Worm (Caenorhabditis elegans) whole organism, L4 larva: ENCODE results near the gene C10G8.4.
A peak's percentile ranks its signal among the peaks of the same experiment; 100 is the strongest.

Source experiments
- F10B5.3 ChIP-seq: sonication (generic microtip); optimal IDR thresholded peaks from 2 replicates; lab custom pipeline; 2016; ENCODE audit warnings: mild to moderate bottlenecking, missing genetic modification characterization, missing compliant biosample characterization
- F26F4.8 ChIP-seq: fragments of 200-800 bp; sonication (Bioruptor generic); conservative IDR thresholded peaks from 2 replicates; pipeline ENCODE4 v1.3.6; 2022; ENCODE audit warnings: missing genetic modification characterization, missing compliant biosample characterization
- R02D3.7 ChIP-seq: fragments of 150-350 bp; sonication (generic microtip); optimal IDR thresholded peaks from 3 replicates; lab custom pipeline; 2014; ENCODE audit warnings: missing biosample characterization, missing genetic modification characterization
- T26A8.4 ChIP-seq: fragments of 200-800 bp; sonication (Bioruptor generic); IDR thresholded peaks from 2 replicates; pipeline ENCODE4 v1.3.6; 2022; ENCODE audit warnings: missing genetic modification characterization, missing compliant biosample characterization
- Y105C5A.15 ChIP-seq: fragments of 200-800 bp; sonication (Bioruptor generic); IDR thresholded peaks from 2 replicates; pipeline ENCODE4 v1.3.6; 2022; ENCODE audit warnings: missing genetic modification characterization, missing compliant biosample characterization
- Y48G9A.11 ChIP-seq: fragments of 200-800 bp; sonication (Bioruptor generic); IDR thresholded peaks from 2 replicates; pipeline ENCODE4 v1.3.6; 2022; ENCODE audit warnings: missing genetic modification reagents, missing genetic modification characterization, missing compliant biosample characterization
- Y75B8A.6 ChIP-seq: fragments of 200-800 bp; sonication (Bioruptor generic); IDR thresholded peaks from 2 replicates; pipeline ENCODE4 v1.3.6; 2022; ENCODE audit warnings: missing genetic modification reagents, missing genetic modification characterization, missing compliant biosample characterization
- ZK337.2 ChIP-seq: fragments of 200-800 bp; sonication (Bioruptor generic); IDR thresholded peaks from 2 replicates; pipeline ENCODE4 v1.3.6; 2022; ENCODE audit warnings: missing genetic modification reagents, missing genetic modification characterization, missing compliant biosample characterization
- aha-1 ChIP-seq: fragments of 150-350 bp; peaks from one replicate; lab custom pipeline; 2014; ENCODE audit warnings: missing biosample characterization, missing genetic modification characterization
- aly-2 ChIP-seq: sonication (generic microtip); optimal IDR thresholded peaks from 2 replicates; lab custom pipeline; 2018; ENCODE audit warnings: missing biosample characterization, missing genetic modification characterization
- arid-1 ChIP-seq: fragments of 200-800 bp; sonication (Bioruptor generic); conservative IDR thresholded peaks from 2 replicates; pipeline ENCODE4 v1.3.6; 2022; ENCODE audit warnings: missing genetic modification reagents, missing genetic modification characterization, missing compliant biosample characterization
- attf-4 ChIP-seq: sonication (generic microtip); optimal IDR thresholded peaks from 3 replicates; lab custom pipeline; 2017; ENCODE audit warnings: missing biosample characterization, missing genetic modification characterization
- ceh-32 ChIP-seq: sonication (generic microtip); optimal IDR thresholded peaks from 2 replicates; lab custom pipeline; 2016; ENCODE audit warnings: mild to moderate bottlenecking, missing genetic modification characterization, missing compliant biosample characterization; ENCODE audit not compliant: poor library complexity
- ceh-44 ChIP-seq: fragments of 200-800 bp; sonication (Bioruptor generic); IDR thresholded peaks from 2 replicates; pipeline ENCODE4 v1.3.6; 2022; ENCODE audit warnings: missing genetic modification reagents, missing genetic modification characterization, missing compliant biosample characterization
- daf-12 ChIP-seq: fragments of 150-350 bp; optimal IDR thresholded peaks from 2 replicates; lab custom pipeline; 2014; ENCODE audit warnings: missing biosample characterization, missing genetic modification reagents, missing genetic modification characterization
- daf-16 ChIP-seq, 3 experiments: sonication (generic microtip); optimal IDR thresholded peaks; 2 replicates each; lab custom pipeline; 2016 to 2017; ENCODE audit warnings: missing genetic modification characterization in 3 of 3, missing genetic modification reagents in 3 of 3, mild to moderate bottlenecking in 2 of 3, missing compliant biosample characterization in 2 of 3, missing biosample characterization in 1 of 3, moderate library complexity in 1 of 3
- dmd-8 ChIP-seq: fragments of 200-800 bp; sonication (Bioruptor generic); IDR thresholded peaks from 2 replicates; pipeline ENCODE4 v1.3.6; 2022; ENCODE audit warnings: missing genetic modification characterization, missing compliant biosample characterization
- dmd-9 ChIP-seq: fragments of 200-800 bp; sonication (Bioruptor generic); IDR thresholded peaks from 2 replicates; pipeline ENCODE4 v1.3.6; 2022; ENCODE audit warnings: missing genetic modification reagents, missing genetic modification characterization, missing compliant biosample characterization
- duxl-1 ChIP-seq: sonication (generic microtip); optimal IDR thresholded peaks from 2 replicates; lab custom pipeline; 2016; ENCODE audit warnings: mild to moderate bottlenecking, missing genetic modification characterization, moderate library complexity, missing compliant biosample characterization; ENCODE audit not compliant: poor library complexity
- egl-27 ChIP-seq: sonication (generic microtip); optimal IDR thresholded peaks from 3 replicates; lab custom pipeline; 2017; ENCODE audit warnings: missing biosample characterization, missing genetic modification reagents, missing genetic modification characterization
- egl-43 ChIP-seq: fragments of 200-800 bp; sonication (Bioruptor generic); IDR thresholded peaks from 2 replicates; pipeline ENCODE4 v1.3.6; 2022; ENCODE audit warnings: missing genetic modification reagents, missing genetic modification characterization, missing compliant biosample characterization
- fkh-10 ChIP-seq: fragments of 150-350 bp; optimal IDR thresholded peaks from 2 replicates; lab custom pipeline; 2014; ENCODE audit warnings: missing biosample characterization, missing genetic modification reagents, missing genetic modification characterization
- fos-1 ChIP-seq: fragments of 150-350 bp; optimal IDR thresholded peaks from 2 replicates; lab custom pipeline; 2014; ENCODE audit warnings: missing biosample characterization, missing genetic modification characterization
- hmg-1.1 ChIP-seq: fragments of 200-800 bp; sonication (Bioruptor generic); IDR thresholded peaks from 2 replicates; pipeline ENCODE4 v1.3.6; 2022; ENCODE audit warnings: missing genetic modification reagents, missing genetic modification characterization, missing compliant biosample characterization
- lim-7 ChIP-seq: fragments of 200-800 bp; sonication (Bioruptor generic); IDR thresholded peaks from 2 replicates; pipeline ENCODE4 v1.3.6; 2022; ENCODE audit warnings: missing genetic modification characterization, missing compliant biosample characterization
- lin-1 ChIP-seq: fragments of 200-800 bp; sonication (Bioruptor generic); IDR thresholded peaks from 2 replicates; pipeline ENCODE4 v1.3.6; 2022; ENCODE audit warnings: missing genetic modification reagents, missing genetic modification characterization, missing compliant biosample characterization
- lir-3 ChIP-seq: sonication (generic microtip); optimal IDR thresholded peaks from 2 replicates; lab custom pipeline; 2016; ENCODE audit warnings: mild to moderate bottlenecking, missing genetic modification characterization, missing compliant biosample characterization
- madf-9 ChIP-seq: fragments of 200-800 bp; sonication (Bioruptor generic); conservative IDR thresholded peaks from 2 replicates; pipeline ENCODE4 v1.3.6; 2022; ENCODE audit warnings: missing genetic modification reagents, missing genetic modification characterization, missing compliant biosample characterization
- mdl-1 ChIP-seq, 2 experiments: fragments of 150-350 bp in 1 of 2; sonication (generic microtip) in 1 of 2; optimal IDR thresholded peaks; 2 replicates each; lab custom pipeline; 2014 to 2017; ENCODE audit warnings: missing biosample characterization in 2 of 2, missing genetic modification characterization in 2 of 2
- mdt-29 ChIP-seq: fragments of 200-800 bp; sonication (Bioruptor generic); IDR thresholded peaks from 2 replicates; pipeline ENCODE4 v1.3.6; 2022; ENCODE audit warnings: missing genetic modification reagents, missing genetic modification characterization, missing compliant biosample characterization
- mep-1 ChIP-seq: fragments of 150-350 bp; sonication (generic microtip); optimal IDR thresholded peaks from 3 replicates; lab custom pipeline; 2014; ENCODE audit warnings: missing biosample characterization, missing genetic modification characterization
- mxl-2 ChIP-seq: fragments of 200-800 bp; sonication (Bioruptor generic); conservative IDR thresholded peaks from 2 replicates; pipeline ENCODE4 v1.3.6; 2022; ENCODE audit warnings: missing genetic modification reagents, missing genetic modification characterization, missing compliant biosample characterization
- nhr-102 ChIP-seq: sonication (generic microtip); optimal IDR thresholded peaks from 2 replicates; lab custom pipeline; 2016; ENCODE audit warnings: mild to moderate bottlenecking, missing genetic modification characterization, moderate library complexity, missing compliant biosample characterization
- nhr-111 ChIP-seq: fragments of 200-800 bp; sonication (Bioruptor generic); optimal IDR thresholded peaks from 2 replicates; lab custom pipeline; 2018; ENCODE audit warnings: mild to moderate bottlenecking, missing genetic modification characterization, missing compliant biosample characterization
- nhr-28 ChIP-seq: fragments of 150-350 bp; optimal IDR thresholded peaks from 2 replicates; lab custom pipeline; 2014; ENCODE audit warnings: missing biosample characterization, missing genetic modification characterization
- nhr-41 ChIP-seq: fragments of 200-800 bp; sonication (Bioruptor generic); IDR thresholded peaks from 2 replicates; pipeline ENCODE4 v1.3.6; 2022; ENCODE audit warnings: missing genetic modification reagents, missing genetic modification characterization, missing compliant biosample characterization
- nhr-42 ChIP-seq: fragments of 200-800 bp; sonication (Bioruptor generic); IDR thresholded peaks from 2 replicates; pipeline ENCODE4 v1.3.6; 2022; ENCODE audit warnings: missing genetic modification characterization, missing compliant biosample characterization
- nhr-48 ChIP-seq: sonication (generic microtip); optimal IDR thresholded peaks from 2 replicates; lab custom pipeline; 2016; ENCODE audit warnings: mild to moderate bottlenecking, missing genetic modification characterization, missing compliant biosample characterization
- pha-4 ChIP-seq, 2 experiments: fragments of 150-350 bp in 1 of 2; fragments of 200-800 bp in 1 of 2; sonication (Bioruptor generic) in 1 of 2; IDR thresholded peaks in 1 of 2; optimal IDR thresholded peaks in 1 of 2; 2 replicates each; pipeline versions ENCODE4 v1.3.6 to Lab custom; 2014 to 2022; ENCODE audit warnings: missing genetic modification characterization in 2 of 2, missing genetic modification reagents in 2 of 2, missing biosample characterization in 1 of 2, missing compliant biosample characterization in 1 of 2
- sdz-12 ChIP-seq: fragments of 200-800 bp; sonication (Bioruptor generic); optimal IDR thresholded peaks from 2 replicates; lab custom pipeline; 2018; ENCODE audit warnings: mild to moderate bottlenecking, missing genetic modification characterization, missing compliant biosample characterization
- set-16 ChIP-seq: fragments of 200-800 bp; sonication (Bioruptor generic); IDR thresholded peaks from 2 replicates; pipeline ENCODE4 v1.3.6; 2022; ENCODE audit warnings: missing genetic modification reagents, missing genetic modification characterization, missing compliant biosample characterization
- skn-1 ChIP-seq: fragments of 150-350 bp; optimal IDR thresholded peaks from 2 replicates; lab custom pipeline; 2014; ENCODE audit warnings: missing biosample characterization, missing genetic modification characterization
- spr-1 ChIP-seq: sonication (generic microtip); optimal IDR thresholded peaks from 2 replicates; lab custom pipeline; 2016; ENCODE audit warnings: mild to moderate bottlenecking, missing genetic modification characterization, missing compliant biosample characterization
- spr-3 ChIP-seq: fragments of 200-800 bp; sonication (Bioruptor generic); optimal IDR thresholded peaks from 2 replicates; lab custom pipeline; 2018; ENCODE audit warnings: mild to moderate bottlenecking, missing genetic modification characterization, missing compliant biosample characterization
- tag-97 ChIP-seq: fragments of 200-800 bp; sonication (Bioruptor generic); IDR thresholded peaks from 2 replicates; pipeline ENCODE4 v1.3.6; 2022; ENCODE audit warnings: missing genetic modification characterization, missing compliant biosample characterization
- tra-1 ChIP-seq: fragments of 200-800 bp; sonication (Bioruptor generic); IDR thresholded peaks from 2 replicates; pipeline ENCODE4 v1.3.6; 2022; ENCODE audit warnings: missing genetic modification reagents, missing genetic modification characterization, missing compliant biosample characterization
- unc-130 ChIP-seq: sonication (generic microtip); optimal IDR thresholded peaks from 2 replicates; lab custom pipeline; 2016; ENCODE audit warnings: missing genetic modification reagents, missing genetic modification characterization, missing compliant biosample characterization
- zip-11 ChIP-seq: fragments of 200-800 bp; sonication (Bioruptor generic); IDR thresholded peaks from 2 replicates; pipeline ENCODE4 v1.3.6; 2022; ENCODE audit warnings: missing genetic modification characterization, missing compliant biosample characterization
- ztf-11 ChIP-seq: fragments of 150-350 bp; optimal IDR thresholded peaks from 2 replicates; lab custom pipeline; 2014; ENCODE audit warnings: missing biosample characterization, missing genetic modification characterization

The C10G8.4 gene

ce11 chrV:5329677-5330266 is 18.0 kb downstream of the C10G8.4 start (continued):
- TF ChIP-seq ztf-11 (tag; lab: Kevin White, UChicago) = no peak
- peak; percentile 41 for TF ChIP-seq spr-3 (GFP tag; lab: Kevin White, UChicago)
- TF ChIP-seq T26A8.4 (GFP tag; lab: Robert Waterston, UW) = no peak; the same call in 1 of the 2 replicates
- TF ChIP-seq lim-7 (GFP tag; lab: Robert Waterston, UW) = peak; percentile 59; the same call in 1 of the 2 replicates
- TF ChIP-seq nhr-111 (GFP tag; lab: Kevin White, UChicago) = no peak
- TF ChIP-seq Y105C5A.15 (GFP tag; lab: Robert Waterston, UW) = no peak
- TF ChIP-seq mep-1 (tag; lab: Kevin White, UChicago) = peak; percentile 54
- TF ChIP-seq tra-1 (GFP tag; lab: Robert Waterston, UW) = 0 out of 2 replicates have a peak, but pooled peaks have one; percentile 25
- no peak for TF ChIP-seq fos-1 (tag; lab: Kevin White, UChicago)
- no peak for TF ChIP-seq lir-3 (tag; lab: Kevin White, UChicago)
- no peak for TF ChIP-seq F26F4.8 (GFP tag; lab: Robert Waterston, UW)
- no peak for TF ChIP-seq ZK337.2
- TF ChIP-seq lin-1 (GFP tag; lab: Robert Waterston, UW) = no peak
- peak; percentile 72 for TF ChIP-seq nhr-48 (tag; lab: Kevin White, UChicago)
- no peak for TF ChIP-seq set-16 (GFP tag; lab: Robert Waterston, UW)
- TF ChIP-seq Y48G9A.11 (GFP tag; lab: Robert Waterston, UW) = no peak
- no peak; the same call in 1 of the 2 replicates for TF ChIP-seq pha-4 (GFP tag; IDR thresholded peaks at IDR 0.05; lab: Robert Waterston, UW)
- peak; percentile 13 for TF ChIP-seq pha-4 (tag; optimal IDR thresholded peaks at IDR 0.05; lab: Kevin White, UChicago)
- peak; percentile 44; the same call in 1 of the 2 replicates for TF ChIP-seq hmg-1.1 (GFP tag; lab: Robert Waterston, UW)
- no peak for TF ChIP-seq aly-2 (tag; lab: Kevin White, UChicago)
- TF ChIP-seq sdz-12 (GFP tag; lab: Kevin White, UChicago) = no peak
- 0 out of 2 replicates have a peak, but pooled peaks have one; percentile 29 for TF ChIP-seq dmd-9
- TF ChIP-seq tag-97 (GFP tag; lab: Robert Waterston, UW) = no peak
- peak; percentile 69 for TF ChIP-seq spr-1 (tag; lab: Kevin White, UChicago)
- TF ChIP-seq duxl-1 = peak; percentile 29
- no peak for TF ChIP-seq attf-4
- TF ChIP-seq nhr-41 = no peak
- TF ChIP-seq unc-130 (GFP tag; lab: Kevin White, UChicago) = no peak
- no peak for TF ChIP-seq R02D3.7 (tag; lab: Kevin White, UChicago)
- TF ChIP-seq mdl-1 (tag; optimal IDR thresholded peaks at IDR 0.05; lab: Kevin White, UChicago) = peak in 1 of 2 experiments; percentile 29
- TF ChIP-seq ceh-32 (tag; lab: Kevin White, UChicago) = no peak
- TF ChIP-seq zip-11 (GFP tag; lab: Robert Waterston, UW) = no peak
- peak; percentile 83 for TF ChIP-seq nhr-28
- TF ChIP-seq nhr-102 (tag; lab: Kevin White, UChicago) = no peak
- no peak for TF ChIP-seq fkh-10 (GFP tag; lab: Kevin White, UChicago)
- no peak for TF ChIP-seq egl-27 (tag; lab: Kevin White, UChicago)
- no peak for TF ChIP-seq arid-1
- TF ChIP-seq mxl-2 (GFP tag; lab: Robert Waterston, UW) = no peak
- TF ChIP-seq nhr-42 = no peak
- TF ChIP-seq ceh-44 = no peak
- TF ChIP-seq aha-1 = peak; percentile 27
- TF ChIP-seq skn-1 (tag; lab: Kevin White, UChicago) = no peak
- TF ChIP-seq dmd-8 = peak; percentile 65; the same call in 1 of the 2 replicates
- peak; percentile 58; the same call in 1 of the 2 replicates for TF ChIP-seq egl-43 (GFP tag; lab: Robert Waterston, UW)
- no peak for TF ChIP-seq daf-12 (tag; lab: Kevin White, UChicago)
- no peak for TF ChIP-seq mdt-29 (GFP tag; lab: Robert Waterston, UW)
- no peak for TF ChIP-seq madf-9 (GFP tag; lab: Robert Waterston, UW)
- TF ChIP-seq Y75B8A.6 = no peak
- TF ChIP-seq daf-16 (GFP tag; optimal IDR thresholded peaks at IDR 0.05; lab: Kevin White, UChicago) = peak; percentile 58 to 81
- peak; percentile 79 for TF ChIP-seq daf-16 (tag; optimal IDR thresholded peaks at IDR 0.05; lab: Kevin White, UChicago)
- TF ChIP-seq F10B5.3 (tag; lab: Kevin White, UChicago) = no peak
